Worm (Caenorhabditis elegans): ENCODE measurements around the gene tftc-3.

ce11 chrV:10221317-10221716, 11.2 kb upstream of the tftc-3 start, which contains the start of the genes fipr-5 and fipr-9:
- TF ChIP-seq ama-1 (optimal IDR thresholded peaks at IDR 0.05), result no peak
- TF ChIP-seq ceh-28 (tag; optimal IDR thresholded peaks at IDR 0.05), result no peak
- no peak for TF ChIP-seq pha-4 (tag; optimal IDR thresholded peaks at IDR 0.05)
- TF ChIP-seq elt-1 (tag; optimal IDR thresholded peaks at IDR 0.05), result no peak
- no peak for TF ChIP-seq nhr-76 (tag; optimal IDR thresholded peaks at IDR 0.05)
